Fruit fly (Drosophila melanogaster) whole organism, embryonic: ENCODE data around the gene Amacr.

Experiments
- ATbp ChIP-seq: fragments of 200-800 bp; sonication (Bioruptor generic); optimal IDR thresholded peaks from 2 replicates; lab custom pipeline; 2017; ENCODE audit warnings: missing biosample characterization, mild to moderate bottlenecking, missing genetic modification characterization, missing genetic modification reagents
- Aef1 ChIP-seq: fragments of 200-800 bp; sonication (Bioruptor generic); IDR thresholded peaks from 3 replicates; pipeline ENCODE4 v1.3.6; 2022; ENCODE audit warnings: missing biosample characterization, missing genetic modification characterization
- Antp ChIP-seq: fragments of 200-800 bp; sonication (Bioruptor generic); optimal IDR thresholded peaks from 3 replicates; lab custom pipeline; 2016; ENCODE audit warnings: missing biosample characterization, missing genetic modification characterization
- Bgb ChIP-seq: fragments of 200-800 bp; sonication (Bioruptor generic); IDR thresholded peaks from 2 replicates; pipeline ENCODE4 v1.3.6; 2022; ENCODE audit warnings: missing biosample characterization, missing genetic modification characterization; ENCODE audit not compliant: partially characterized antibody
- CG12769 ChIP-seq: fragments of 200-800 bp; sonication (Bioruptor generic); optimal IDR thresholded peaks from 2 replicates; lab custom pipeline; 2019; ENCODE audit warnings: missing biosample characterization, mild to moderate bottlenecking, missing genetic modification characterization, moderate library complexity
- CG13296 ChIP-seq: fragments of 200-800 bp; sonication (Bioruptor generic); optimal IDR thresholded peaks from 3 replicates; lab custom pipeline; 2018; ENCODE audit warnings: missing biosample characterization, mild to moderate bottlenecking, missing genetic modification characterization
- CG17361 ChIP-seq: fragments of 200-800 bp; sonication (Bioruptor generic); IDR thresholded peaks from 3 replicates; pipeline ENCODE4 v1.3.6; 2022; ENCODE audit warnings: missing biosample characterization, missing genetic modification characterization
- CG1792 ChIP-seq: fragments of 200-800 bp; sonication (Bioruptor generic); optimal IDR thresholded peaks from 2 replicates; lab custom pipeline; 2016; ENCODE audit warnings: missing biosample characterization, missing genetic modification characterization
- CG18476 ChIP-seq: fragments of 200-800 bp; sonication (Bioruptor generic); optimal IDR thresholded peaks from 2 replicates; lab custom pipeline; 2016; ENCODE audit warnings: missing biosample characterization, mild to moderate bottlenecking, missing genetic modification characterization
- CG2202 ChIP-seq: fragments of 200-800 bp; sonication (Bioruptor generic); optimal IDR thresholded peaks from 2 replicates; lab custom pipeline; 2018; ENCODE audit warnings: missing biosample characterization, mild to moderate bottlenecking, missing genetic modification characterization
- CG30431 ChIP-seq: fragments of 200-800 bp; sonication (Bioruptor generic); optimal IDR thresholded peaks from 2 replicates; lab custom pipeline; 2017; ENCODE audit warnings: missing biosample characterization, missing genetic modification characterization
- CG31388 ChIP-seq: fragments of 200-800 bp; sonication (Bioruptor generic); optimal IDR thresholded peaks from 2 replicates; lab custom pipeline; 2016; ENCODE audit warnings: missing biosample characterization, missing genetic modification characterization
- CG3847 ChIP-seq: fragments of 200-800 bp; sonication (Bioruptor generic); IDR thresholded peaks from 2 replicates; pipeline ENCODE4 v1.3.6; 2022; ENCODE audit warnings: missing biosample characterization, missing genetic modification characterization
- CG4282 ChIP-seq: fragments of 200-800 bp; sonication (Bioruptor generic); optimal IDR thresholded peaks from 2 replicates; lab custom pipeline; 2016; ENCODE audit warnings: missing biosample characterization, missing genetic modification characterization
- CG43689 ChIP-seq: fragments of 200-800 bp; sonication (Bioruptor generic); IDR thresholded peaks from 2 replicates; pipeline ENCODE4 v1.3.6; 2022; ENCODE audit warnings: missing biosample characterization, missing genetic modification characterization
- CG7745 ChIP-seq: fragments of 200-800 bp; sonication (Bioruptor generic); optimal IDR thresholded peaks from 2 replicates; lab custom pipeline; 2018; ENCODE audit warnings: missing biosample characterization, mild to moderate bottlenecking, missing genetic modification characterization, moderate library complexity
- CG8924 ChIP-seq: fragments of 200-800 bp; optimal IDR thresholded peaks from 3 replicates; lab custom pipeline; 2019; ENCODE audit warnings: missing biosample characterization, mild to moderate bottlenecking, missing genetic modification characterization, moderate library complexity
- CHES-1-like ChIP-seq: fragments of 200-800 bp; sonication (Bioruptor generic); optimal IDR thresholded peaks from 2 replicates; lab custom pipeline; 2016; ENCODE audit warnings: missing biosample characterization, missing genetic modification characterization
- D19B ChIP-seq: fragments of 200-800 bp; sonication (Bioruptor generic); optimal IDR thresholded peaks from 2 replicates; lab custom pipeline; 2017; ENCODE audit warnings: missing biosample characterization, mild to moderate bottlenecking, missing genetic modification characterization
- Dek ChIP-seq: fragments of 200-800 bp; sonication (Bioruptor generic); optimal IDR thresholded peaks from 3 replicates; lab custom pipeline; 2019; ENCODE audit warnings: missing biosample characterization, mild to moderate bottlenecking, missing genetic modification characterization, moderate library complexity
- Dref ChIP-seq: fragments of 200-800 bp; sonication (Bioruptor generic); IDR thresholded peaks from 2 replicates; pipeline ENCODE4 v1.3.6; 2022; ENCODE audit warnings: missing biosample characterization, missing genetic modification characterization
- Elba2 ChIP-seq: fragments of 200-800 bp; sonication (Bioruptor generic); optimal IDR thresholded peaks from 3 replicates; lab custom pipeline; 2016; ENCODE audit warnings: missing biosample characterization, missing genetic modification characterization
- HLH54F ChIP-seq: fragments of 200-800 bp; sonication (Bioruptor generic); optimal IDR thresholded peaks from 3 replicates; lab custom pipeline; 2016; ENCODE audit warnings: missing biosample characterization, missing genetic modification characterization
- HmgZ ChIP-seq: fragments of 200-800 bp; sonication (Bioruptor generic); optimal IDR thresholded peaks from 2 replicates; lab custom pipeline; 2018; ENCODE audit warnings: missing biosample characterization, mild to moderate bottlenecking, missing genetic modification characterization
- Lpt ChIP-seq: fragments of >200 bp; optimal IDR thresholded peaks from 2 replicates; lab custom pipeline; 2018; ENCODE audit warnings: missing biosample characterization, missing genetic modification characterization
- Six4 ChIP-seq: fragments of 200-800 bp; sonication (Bioruptor generic); optimal IDR thresholded peaks from 2 replicates; lab custom pipeline; 2016; ENCODE audit warnings: missing biosample characterization, missing genetic modification characterization
- TFAM ChIP-seq: fragments of 200-800 bp; sonication (Bioruptor generic); optimal IDR thresholded peaks from 2 replicates; lab custom pipeline; 2017; ENCODE audit warnings: missing biosample characterization, missing genetic modification characterization, inconsistent platforms
- Taf1 ChIP-seq: fragments of 200-800 bp; sonication (Bioruptor generic); IDR thresholded peaks from 2 replicates; pipeline ENCODE4 v1.3.6; 2022; ENCODE audit warnings: missing biosample characterization, missing genetic modification characterization
- YL-1 ChIP-seq: fragments of 200-800 bp; sonication (Bioruptor generic); optimal IDR thresholded peaks from 3 replicates; lab custom pipeline; 2017; ENCODE audit warnings: missing biosample characterization, mild to moderate bottlenecking, missing genetic modification characterization
- amos ChIP-seq: fragments of 200-800 bp; sonication (Bioruptor generic); IDR thresholded peaks from 2 replicates; pipeline ENCODE4 v1.3.6; 2022; ENCODE audit warnings: missing biosample characterization, missing genetic modification characterization; ENCODE audit not compliant: partially characterized antibody
- btn ChIP-seq: fragments of 200-800 bp; sonication (Bioruptor generic); optimal IDR thresholded peaks from 2 replicates; lab custom pipeline; 2016; ENCODE audit warnings: missing biosample characterization, missing genetic modification characterization
- caup ChIP-seq: fragments of 200-800 bp; sonication (Bioruptor generic); optimal IDR thresholded peaks from 3 replicates; lab custom pipeline; 2017; ENCODE audit warnings: missing biosample characterization, mild to moderate bottlenecking, missing genetic modification characterization, moderate library complexity; ENCODE audit not compliant: severe bottlenecking
- ci ChIP-seq: fragments of 200-800 bp; sonication (Bioruptor generic); IDR thresholded peaks from 3 replicates; pipeline ENCODE4 v1.3.6; 2022; ENCODE audit warnings: missing biosample characterization, missing genetic modification characterization
- crc ChIP-seq: fragments of 200-800 bp; sonication (Bioruptor generic); optimal IDR thresholded peaks from 2 replicates; lab custom pipeline; 2016; ENCODE audit warnings: missing biosample characterization, missing genetic modification characterization
- dmrt11E ChIP-seq: fragments of 200-800 bp; sonication (Bioruptor generic); optimal IDR thresholded peaks from 3 replicates; lab custom pipeline; 2018; ENCODE audit warnings: missing biosample characterization, mild to moderate bottlenecking, missing genetic modification characterization, moderate library complexity
- emc ChIP-seq: fragments of 200-800 bp; sonication (Bioruptor generic); optimal IDR thresholded peaks from 2 replicates; lab custom pipeline; 2016; ENCODE audit warnings: missing biosample characterization, missing genetic modification characterization
- fru ChIP-seq: fragments of >200 bp; optimal IDR thresholded peaks from 2 replicates; lab custom pipeline; 2017
- gce ChIP-seq: fragments of 200-800 bp; sonication (Bioruptor generic); IDR thresholded peaks from 3 replicates; pipeline ENCODE4 v1.3.6; 2022; ENCODE audit warnings: missing biosample characterization, missing genetic modification characterization
- gsb-n ChIP-seq: fragments of 200-800 bp; sonication (Bioruptor generic); optimal IDR thresholded peaks from 3 replicates; lab custom pipeline; 2018; ENCODE audit warnings: missing biosample characterization, mild to moderate bottlenecking, missing genetic modification characterization
- jigr1 ChIP-seq: fragments of 200-800 bp; sonication (Bioruptor generic); IDR thresholded peaks from 3 replicates; pipeline ENCODE4 v1.3.6; 2022; ENCODE audit warnings: missing biosample characterization, missing genetic modification characterization
- jumu ChIP-seq: fragments of 200-800 bp; sonication (Bioruptor generic); optimal IDR thresholded peaks from 3 replicates; lab custom pipeline; 2016; ENCODE audit warnings: missing biosample characterization, missing genetic modification characterization
- nom ChIP-seq: fragments of 200-800 bp; sonication (Bioruptor generic); optimal IDR thresholded peaks from 2 replicates; lab custom pipeline; 2017; ENCODE audit warnings: missing biosample characterization, missing genetic modification characterization, mild to moderate bottlenecking, moderate library complexity, missing genetic modification reagents
- pros ChIP-seq: fragments of 200-800 bp; sonication (Bioruptor generic); optimal IDR thresholded peaks from 3 replicates; lab custom pipeline; 2019; ENCODE audit warnings: missing biosample characterization, mild to moderate bottlenecking, missing genetic modification characterization, moderate library complexity
- pzg ChIP-seq: fragments of 200-800 bp; sonication (Bioruptor generic); optimal IDR thresholded peaks from 3 replicates; lab custom pipeline; 2018; ENCODE audit warnings: missing biosample characterization, mild to moderate bottlenecking, missing genetic modification characterization, moderate library complexity
- ro ChIP-seq: fragments of 200-800 bp; sonication (Bioruptor generic); IDR thresholded peaks from 2 replicates; pipeline ENCODE4 v1.3.6; 2022; ENCODE audit warnings: missing biosample characterization, missing genetic modification characterization
- sima ChIP-seq: fragments of 200-800 bp; sonication (Bioruptor generic); optimal IDR thresholded peaks from 2 replicates; lab custom pipeline; 2016; ENCODE audit warnings: missing biosample characterization, missing genetic modification characterization
- sna ChIP-seq: fragments of 200-800 bp; sonication (Bioruptor generic); IDR thresholded peaks from 2 replicates; pipeline ENCODE4 v1.3.6; 2022; ENCODE audit warnings: missing biosample characterization, missing genetic modification characterization; ENCODE audit not compliant: partially characterized antibody
- unpg ChIP-seq: fragments of 200-800 bp; sonication (Bioruptor generic); optimal IDR thresholded peaks from 3 replicates; lab custom pipeline; 2018; ENCODE audit warnings: missing biosample characterization, mild to moderate bottlenecking, missing genetic modification characterization, moderate library complexity
- wor ChIP-seq: fragments of 200-800 bp; sonication (Bioruptor generic); IDR thresholded peaks from 2 replicates; pipeline ENCODE4 v1.3.6; 2022; ENCODE audit warnings: missing biosample characterization, missing genetic modification characterization

Amacr gene

DNA sequence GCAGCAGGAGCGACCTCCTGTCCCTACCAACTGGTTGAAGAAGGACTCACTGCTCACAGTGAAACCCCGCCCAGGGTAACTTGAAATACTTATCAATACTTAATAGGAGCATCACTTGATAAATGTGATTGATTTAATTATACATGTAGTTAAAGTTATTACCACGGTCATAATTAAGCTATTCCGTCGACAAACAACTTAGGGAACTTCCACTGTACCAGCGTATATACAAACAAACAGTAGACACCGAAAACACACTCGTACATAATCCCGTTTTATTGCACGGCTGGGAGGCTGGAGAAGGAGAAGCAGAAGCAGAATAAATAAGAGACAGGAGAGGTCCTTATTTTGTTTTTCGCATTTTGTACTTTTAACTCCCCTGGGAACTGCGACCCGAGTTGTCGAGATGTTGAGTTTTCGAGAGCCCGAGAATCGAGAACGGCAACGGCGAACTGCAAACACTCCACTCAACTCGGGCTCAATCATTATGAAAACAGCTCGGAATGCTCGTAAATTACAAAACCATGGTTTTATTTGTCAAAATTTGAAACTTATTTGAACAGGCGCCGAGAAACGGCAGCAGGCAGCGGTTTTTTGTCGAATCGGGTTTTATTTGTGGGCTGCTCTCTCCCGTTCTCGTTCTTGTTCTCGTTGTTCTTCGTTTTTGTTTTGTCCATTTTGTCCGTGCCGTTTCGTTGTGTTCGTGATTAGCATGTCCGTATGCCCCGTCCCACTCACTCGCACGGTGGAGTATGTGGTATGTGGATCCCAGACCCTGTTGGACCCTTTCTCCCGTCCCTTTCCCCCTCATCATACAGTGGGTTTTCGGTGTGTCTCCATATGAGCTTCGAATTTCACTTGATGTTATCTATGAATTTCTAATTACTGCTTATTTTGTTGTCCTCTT lies 48.1 kb upstream of the Amacr start (continued):
- TF ChIP-seq Six4 (peak; percentile 46), ATbp (GFP tag; lab: Kevin White, UChicago) (peak; percentile 52), CG7745 (tag; lab: Kevin White, UChicago) (no peak), CG18476 (GFP tag; lab: Kevin White, UChicago) (peak; percentile 53), gce (GFP tag; lab: Robert Waterston, UW) (peak; percentile 71; the same call in 1 of the 3 replicates), HLH54F (peak; percentile 80), caup (GFP tag; lab: Kevin White, UChicago) (peak; percentile 76), dmrt11E (peak; percentile 68), nom (GFP tag; lab: Kevin White, UChicago) (peak; percentile 94), pzg (GFP tag; lab: Kevin White, UChicago) (peak; percentile 19), D19B (GFP tag; lab: Kevin White, UChicago) (peak; percentile 52), CG4282 (GFP tag; lab: Kevin White, UChicago) (peak; percentile 40), emc (GFP tag; lab: Kevin White, UChicago) (peak; percentile 60), YL-1 (no peak), CG3847 (GFP tag; lab: Robert Waterston, UW) (peak; percentile 79), pros (GFP tag; lab: Kevin White, UChicago) (peak; percentile 68), Taf1 (GFP tag; lab: Robert Waterston, UW) (peak; percentile 78), unpg (peak; percentile 77), TFAM (GFP tag; lab: Kevin White, UChicago) (no peak), btn (GFP tag; lab: Kevin White, UChicago) (peak; percentile 61), CG2202 (tag; lab: Kevin White, UChicago) (peak; percentile 30), HmgZ (tag; lab: Kevin White, UChicago) (peak; percentile 81), Dek (peak; percentile 80), sima (peak; percentile 56), Aef1 (GFP tag; lab: Robert Waterston, UW) (peak; percentile 72), ro (GFP tag; lab: Robert Waterston, UW) (0 out of 2 replicates have a peak, but pooled peaks have one; percentile 30), CG1792 (GFP tag; lab: Kevin White, UChicago) (peak; percentile 69), Lpt (GFP tag; lab: Kevin White, UChicago) (no peak), jigr1 (no peak), CHES-1-like (GFP tag; lab: Kevin White, UChicago) (peak; percentile 83), sna (GFP tag; lab: Robert Waterston, UW) (no peak), CG8924 (tag; lab: Kevin White, UChicago) (peak; percentile 78), CG43689 (GFP tag; lab: Robert Waterston, UW) (peak; percentile 53; the same call in 1 of the 2 replicates), CG17361 (peak; percentile 60; the same call in 2 of the 3 replicates), gsb-n (tag; lab: Kevin White, UChicago) (no peak), CG12769 (tag; lab: Kevin White, UChicago) (peak; percentile 93), fru (lab: Kevin White, UChicago) (no peak), Dref (GFP tag; lab: Robert Waterston, UW) (no peak), Bgb (GFP tag; lab: Robert Waterston, UW) (no peak), wor (GFP tag; lab: Robert Waterston, UW) (0 out of 2 replicates have a peak, but pooled peaks have one; percentile 21), Elba2 (GFP tag; lab: Kevin White, UChicago) (no peak), CG13296 (GFP tag; lab: Kevin White, UChicago) (peak; percentile 78), Antp (GFP tag; lab: Kevin White, UChicago) (peak; percentile 79), CG31388 (no peak), ci (peak; percentile 86), crc (GFP tag; lab: Kevin White, UChicago) (peak; percentile 72), jumu (GFP tag; lab: Kevin White, UChicago) (peak; percentile 83), CG30431 (peak; percentile 52), amos (GFP tag; lab: Robert Waterston, UW) (no peak)
